Worm (Caenorhabditis elegans): ENCODE measurements around the gene dyf-19.

ce11 chrV:19610118-19610707 lies 14.6 kb upstream of the dyf-19 start:
- TF ChIP-seq T22C8.4 (GFP tag; IDR thresholded peaks at IDR 0.05) (no peak), med-1 (GFP tag; optimal IDR thresholded peaks at IDR 0.05; ENCODE audit: insufficient read depth) (no peak), ztf-29 (GFP tag; IDR thresholded peaks at IDR 0.05) (no peak), ztf-23 (GFP tag; IDR thresholded peaks at IDR 0.05) (no peak), tab-1 (GFP tag; IDR thresholded peaks at IDR 0.05) (0 out of 2 replicates have a peak, but pooled peaks have one; percentile 7), flt-1 (GFP tag; IDR thresholded peaks at IDR 0.05) (no peak), klf-2 (GFP tag; conservative IDR thresholded peaks at IDR 0.05) (no peak)

Measured in whole organism, midembryonic.